Worm (Caenorhabditis elegans) whole organism, L4/young adult: ENCODE measurements around the gene Y54G2A.44.

ENCODE experiments used
- W03F9.2 ChIP-seq: fragments of 150-350 bp; optimal IDR thresholded peaks from 2 replicates; lab custom pipeline; 2014; ENCODE audit warnings: missing biosample characterization, missing genetic modification characterization
- dao-5 ChIP-seq: sonication (generic microtip); optimal IDR thresholded peaks from 2 replicates; lab custom pipeline; 2016; ENCODE audit warnings: missing genotype, missing genetic modification characterization, moderate library complexity, missing compliant biosample characterization
- him-1 ChIP-seq: sonication (generic microtip); optimal IDR thresholded peaks from 2 replicates; lab custom pipeline; 2016; ENCODE audit warnings: missing genotype, missing genetic modification reagents, missing genetic modification characterization, missing compliant biosample characterization

Y54G2A.44 gene

ce11 chrIV:2846264-2846663 is 44.6 kb downstream of the Y54G2A.44 start, which contains the start of gene Y54G2A.40:
Gene Y54G2A.40 (plus strand): TSS chrIV:2846476.
- TF ChIP-seq W03F9.2 (no peak), dao-5 (tag; lab: Kevin White, UChicago) (no peak), him-1 (tag; lab: Kevin White, UChicago) (no peak)

- TF ChIP-seq dao-5 (tag; lab: Kevin White, UChicago) = no peak
- TF ChIP-seq W03F9.2 = no peak
- TF ChIP-seq him-1 (tag; lab: Kevin White, UChicago) = no peak
Measured at ce11 chrIV:2849269-2849668, 47.6 kb downstream of the Y54G2A.44 start.

DNA sequence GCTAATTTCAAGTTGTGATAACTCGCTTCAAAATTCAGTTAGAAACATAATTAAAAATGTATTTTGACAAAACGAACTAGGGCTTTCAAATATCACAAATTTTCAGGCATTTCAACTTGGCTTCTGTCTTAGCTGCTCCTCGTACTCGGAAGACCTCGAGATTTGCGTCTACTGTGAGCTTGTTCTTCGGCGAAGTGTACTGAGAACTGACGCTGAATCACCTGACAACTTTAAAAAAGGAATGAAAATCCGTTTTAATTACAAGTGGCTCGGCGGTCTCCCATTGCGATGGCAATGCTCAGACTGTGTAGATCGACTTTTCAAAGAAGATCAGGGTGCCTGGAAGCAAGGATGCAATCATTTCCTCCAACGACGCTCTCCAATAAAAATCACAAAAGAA is 48.9 kb downstream of the Y54G2A.44 start, which contains the start of gene clec-85:
clec-85 (plus strand) TSS at position 301 of the 400 bp plus-strand sequence.
- TF ChIP-seq W03F9.2 = no peak
- TF ChIP-seq him-1 (tag; lab: Kevin White, UChicago) = no peak
- TF ChIP-seq dao-5 (tag; lab: Kevin White, UChicago) = no peak

DNA sequence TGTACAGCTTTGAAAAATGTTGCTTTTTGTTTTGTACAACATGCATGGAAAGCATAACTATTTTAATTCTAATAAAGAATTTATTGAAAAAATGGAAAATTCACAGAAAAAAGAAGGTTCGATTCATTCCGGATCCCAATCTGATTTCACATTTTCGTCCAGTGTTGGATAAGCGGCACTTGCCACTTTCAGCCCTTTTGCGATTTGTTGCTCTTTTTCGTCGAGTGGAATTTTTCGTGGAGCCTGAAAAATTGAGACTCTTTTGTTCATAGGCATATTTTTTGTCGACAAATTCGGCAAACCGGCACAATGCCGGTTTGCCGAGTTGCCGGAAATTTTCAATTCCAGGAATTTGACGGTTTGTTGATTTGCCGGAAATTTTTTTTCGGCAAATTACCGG is 50.0 kb downstream of the Y54G2A.44 start:
- TF ChIP-seq dao-5 (tag; lab: Kevin White, UChicago) (no peak), him-1 (tag; lab: Kevin White, UChicago) (no peak), W03F9.2 (no peak)
